Worm (Caenorhabditis elegans) whole organism, L4/young adult: ENCODE measurements around the gene F32A5.8.

ENCODE experiments used
- W03F9.2 ChIP-seq: fragments of 150-350 bp; optimal IDR thresholded peaks from 2 replicates; lab custom pipeline; 2014; ENCODE audit warnings: missing biosample characterization, missing genetic modification characterization
- dao-5 ChIP-seq: sonication (generic microtip); optimal IDR thresholded peaks from 2 replicates; lab custom pipeline; 2016; ENCODE audit warnings: missing genotype, missing genetic modification characterization, moderate library complexity, missing compliant biosample characterization
- him-1 ChIP-seq: sonication (generic microtip); optimal IDR thresholded peaks from 2 replicates; lab custom pipeline; 2016; ENCODE audit warnings: missing genotype, missing genetic modification reagents, missing genetic modification characterization, missing compliant biosample characterization

F32A5.8 gene

DNA sequence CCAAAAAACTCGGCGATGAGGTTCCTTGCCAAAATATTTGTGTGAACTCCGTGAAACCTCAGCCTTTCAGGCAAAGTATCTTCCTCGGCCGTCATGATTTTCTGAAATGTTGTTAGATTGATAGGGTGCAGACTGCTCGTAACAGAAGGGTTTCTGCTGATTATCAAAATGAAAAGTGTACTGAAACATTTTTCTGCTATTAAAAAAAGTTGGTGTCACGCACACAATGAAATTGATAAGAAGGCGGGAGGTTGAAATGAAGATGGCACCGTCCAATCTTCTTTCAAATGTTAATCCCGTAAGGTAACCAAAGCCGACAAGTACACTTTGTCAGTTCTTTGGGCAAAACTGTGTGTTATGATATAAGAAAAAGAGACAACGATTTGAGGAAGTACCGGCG lies 19.0 kb upstream of the F32A5.8 start:
- TF ChIP-seq dao-5 (tag; lab: Kevin White, UChicago) = no peak
- no peak for TF ChIP-seq W03F9.2 (tag; lab: Kevin White, UChicago)
- no peak for TF ChIP-seq him-1 (tag; lab: Kevin White, UChicago)

DNA sequence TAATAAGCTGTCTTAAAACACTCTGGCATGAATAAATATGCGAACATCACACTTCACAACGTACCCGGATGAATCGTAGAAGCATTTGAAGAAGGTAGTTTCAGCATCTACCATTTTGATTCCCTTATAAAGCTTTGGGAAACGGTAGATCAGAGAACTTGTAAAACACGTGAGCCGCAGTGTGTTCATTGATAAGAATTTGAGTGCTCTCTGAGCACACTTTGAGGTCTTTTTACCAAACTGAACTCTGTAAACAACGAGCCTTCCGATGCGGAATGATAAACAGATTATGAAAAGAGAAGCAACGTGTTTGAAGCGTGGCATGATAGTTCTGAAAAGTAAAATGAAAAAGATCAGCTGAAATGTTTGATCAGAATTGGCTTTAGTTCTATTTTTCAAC lies 17.7 kb upstream of the F32A5.8 start, which contains the start of gene aqp-1:
TSS of gene aqp-1 (minus strand) at position 102 of the 400 bp plus-strand sequence.
- no peak for TF ChIP-seq him-1 (tag; lab: Kevin White, UChicago)
- TF ChIP-seq dao-5 (tag; lab: Kevin White, UChicago) = no peak
- no peak for TF ChIP-seq W03F9.2 (tag; lab: Kevin White, UChicago)

DNA sequence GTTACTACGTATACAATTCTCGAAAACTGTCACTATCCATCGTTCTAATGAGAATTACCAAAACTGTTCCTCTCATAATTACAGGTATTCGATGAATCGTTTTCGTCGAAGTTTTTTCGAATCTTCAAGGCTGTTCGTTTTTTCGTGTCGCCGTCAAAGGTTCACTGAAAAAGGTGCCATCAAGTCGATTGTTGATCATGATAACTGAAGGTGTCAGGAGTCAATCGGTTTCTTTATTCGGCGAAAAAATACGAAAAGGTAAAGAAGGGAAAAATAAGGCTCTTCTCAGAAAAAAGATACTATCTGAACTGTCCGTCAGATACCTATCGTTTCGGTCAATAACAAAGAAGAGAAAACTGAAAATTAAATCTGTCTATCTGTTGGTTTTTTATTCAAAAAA lies 17.1 kb upstream of the F32A5.8 start:
- TF ChIP-seq him-1 (tag; lab: Kevin White, UChicago) (no peak), W03F9.2 (tag; lab: Kevin White, UChicago) (no peak), dao-5 (tag; lab: Kevin White, UChicago) (no peak)

DNA sequence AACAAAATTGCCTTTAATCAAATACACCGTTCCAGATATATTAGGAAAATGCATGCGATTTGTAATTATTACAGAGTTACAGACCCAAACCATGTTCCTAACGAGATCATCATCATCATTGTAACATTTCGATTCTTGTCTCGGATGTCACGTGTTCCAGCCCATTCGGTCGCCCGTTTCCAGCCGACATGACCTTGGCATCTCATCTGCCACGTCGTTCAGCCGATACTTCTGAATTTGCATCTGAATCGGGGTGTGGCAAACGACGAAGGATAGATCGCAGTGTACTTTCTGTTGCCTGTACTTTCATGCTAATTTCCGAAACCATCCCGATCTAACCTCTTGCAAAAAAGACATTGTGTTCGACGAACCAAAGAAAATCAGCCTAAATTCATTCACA lies 16.2 kb upstream of the F32A5.8 start:
- TF ChIP-seq him-1 (tag; lab: Kevin White, UChicago) = no peak
- TF ChIP-seq W03F9.2 (tag; lab: Kevin White, UChicago) = no peak
- TF ChIP-seq dao-5 (tag; lab: Kevin White, UChicago) = no peak

DNA sequence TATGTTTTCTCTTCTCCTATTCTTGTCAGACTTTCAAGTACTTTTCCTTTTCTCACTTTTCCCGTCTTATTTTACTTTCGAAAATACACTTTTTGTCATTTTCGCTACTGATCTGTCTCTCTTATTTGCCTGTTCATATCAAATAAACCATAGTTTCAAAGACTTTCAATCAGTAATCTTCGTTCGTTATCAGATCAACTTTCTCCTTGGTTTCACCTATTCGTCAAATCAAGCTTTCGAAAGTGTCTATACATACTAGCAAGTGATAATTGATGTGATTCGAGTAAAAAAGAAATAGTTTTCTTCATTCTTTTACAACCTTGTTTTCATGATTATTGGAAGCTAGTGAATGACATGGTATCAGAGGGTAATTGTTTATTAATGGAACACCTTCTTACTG lies 13.2 kb upstream of the F32A5.8 start:
- TF ChIP-seq W03F9.2 (tag; lab: Kevin White, UChicago) (no peak), dao-5 (tag; lab: Kevin White, UChicago) (no peak), him-1 (tag; lab: Kevin White, UChicago) (no peak)

DNA sequence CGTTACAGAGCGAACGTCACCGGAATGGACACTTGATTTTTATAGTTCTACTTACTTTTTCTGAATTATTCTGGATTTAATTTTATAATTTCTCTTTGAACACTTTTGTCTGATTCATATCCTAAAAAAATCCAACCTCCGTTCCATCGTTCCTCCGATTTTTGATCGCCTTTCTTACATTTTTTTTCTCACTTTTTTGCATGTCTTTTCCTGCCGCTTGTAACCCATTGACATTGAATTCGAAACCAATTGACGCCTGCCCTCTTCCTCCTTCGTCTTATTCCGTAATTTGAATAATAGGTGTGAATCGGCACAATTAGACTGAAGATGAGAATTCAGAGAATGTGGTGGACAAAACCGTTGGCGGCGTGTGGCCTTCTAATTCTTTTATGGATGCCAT lies 10.3 kb upstream of the F32A5.8 start, which contains the start of gene skpo-3:
TSS of gene skpo-3 (plus strand) at position 301 of the 400 bp plus-strand sequence.
- no peak for TF ChIP-seq W03F9.2 (tag; lab: Kevin White, UChicago)
- TF ChIP-seq him-1 (tag; lab: Kevin White, UChicago) = no peak
- no peak for TF ChIP-seq dao-5 (tag; lab: Kevin White, UChicago)

DNA sequence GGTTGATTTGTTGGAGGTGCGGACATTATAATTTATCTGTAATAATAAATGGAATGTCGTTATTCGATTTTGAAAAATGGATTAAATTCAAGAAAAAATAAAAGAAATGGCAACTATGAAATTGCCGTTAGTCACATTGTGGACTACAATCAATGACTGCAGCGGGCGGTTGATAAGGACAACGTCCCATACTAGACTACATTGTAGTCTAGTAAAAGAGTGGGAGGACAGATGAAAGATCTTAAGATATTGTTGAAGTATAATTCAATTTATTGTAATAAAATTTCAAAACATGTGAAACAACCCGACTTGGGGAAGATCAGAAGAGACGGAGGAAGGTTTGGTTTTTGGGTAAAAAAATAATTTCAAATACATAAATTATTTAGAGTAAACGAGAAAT lies 3.9 kb upstream of the F32A5.8 start, which contains the start of the genes prx-13 and ada-2:
TSS of gene prx-13 (minus strand) at position 38 of the 400 bp plus-strand sequence.
TSS of gene ada-2 (plus strand) at position 282 of the 400 bp plus-strand sequence.
- TF ChIP-seq W03F9.2 (tag; lab: Kevin White, UChicago) (no peak), him-1 (tag; lab: Kevin White, UChicago) (no peak), dao-5 (tag; lab: Kevin White, UChicago) (no peak)

DNA sequence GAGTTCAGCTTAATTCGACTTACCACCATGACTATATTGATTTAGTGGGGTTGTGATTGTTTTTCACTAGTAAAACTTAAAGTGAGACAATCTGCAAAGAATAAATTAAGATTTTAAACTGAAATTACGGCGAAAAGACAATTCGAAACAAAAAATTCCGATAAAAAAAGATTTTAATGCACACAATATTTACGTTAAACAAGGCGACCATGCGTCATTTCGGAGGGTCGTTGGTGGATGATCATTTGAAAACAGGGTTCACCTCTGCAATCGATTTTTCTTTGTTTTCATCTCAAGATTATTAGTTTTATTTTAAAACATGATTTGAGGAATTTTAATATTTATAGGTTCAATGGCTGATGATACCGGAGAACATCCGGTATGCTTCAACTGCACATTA lies 2.8 kb upstream of the F32A5.8 start, which contains the start of gene lsm-4:
TSS of gene lsm-4 (minus strand) at position 91 of the 400 bp plus-strand sequence.
- TF ChIP-seq dao-5 (tag; lab: Kevin White, UChicago) (no peak), W03F9.2 (tag; lab: Kevin White, UChicago) (no peak), him-1 (tag; lab: Kevin White, UChicago) (no peak)

DNA sequence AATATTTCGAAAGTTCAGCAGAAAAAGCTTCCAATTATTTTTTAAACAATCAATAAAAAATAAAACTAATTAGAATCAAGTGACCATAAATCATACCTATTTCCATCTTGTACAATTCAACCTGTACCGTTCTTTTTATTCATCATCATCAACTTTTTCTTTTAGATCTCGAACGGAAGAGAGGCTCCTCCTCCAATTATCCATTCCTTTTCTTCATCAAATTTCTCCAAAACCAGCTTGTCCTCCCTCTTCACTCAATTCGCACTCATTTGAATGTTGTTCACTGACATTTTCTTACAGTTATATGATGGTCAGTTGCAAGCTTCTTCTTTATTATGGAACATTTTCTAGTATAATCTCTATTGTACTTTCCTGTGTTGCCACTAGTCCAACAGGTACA lies 5.9 kb downstream of the F32A5.8 start, which contains the start of gene C30G12.4:
TSS of gene C30G12.4 (plus strand) at position 301 of the 400 bp plus-strand sequence.
- no peak for TF ChIP-seq W03F9.2 (tag; lab: Kevin White, UChicago)

DNA sequence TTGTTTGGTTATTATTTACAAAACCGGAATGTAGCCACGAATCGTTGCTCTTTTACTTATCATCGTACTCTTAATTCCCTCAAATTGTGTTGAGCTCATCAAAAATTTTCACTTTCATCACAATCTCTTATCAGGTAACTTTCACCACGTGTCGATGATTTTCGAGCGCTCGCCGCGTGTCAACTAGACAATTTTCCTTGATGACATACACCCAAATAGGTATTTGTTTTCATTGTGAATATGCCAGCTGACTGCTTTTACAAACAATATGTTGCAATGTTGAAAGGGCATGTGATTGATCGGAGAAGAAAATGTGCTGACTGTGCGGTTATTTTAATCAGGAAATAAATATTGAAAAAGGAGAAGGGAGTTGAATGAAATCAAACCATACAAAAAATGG lies 8.8 kb downstream of the F32A5.8 start:
- TF ChIP-seq dao-5 (tag; lab: Kevin White, UChicago) (no peak), W03F9.2 (tag; lab: Kevin White, UChicago) (no peak), him-1 (tag; lab: Kevin White, UChicago) (no peak)

DNA sequence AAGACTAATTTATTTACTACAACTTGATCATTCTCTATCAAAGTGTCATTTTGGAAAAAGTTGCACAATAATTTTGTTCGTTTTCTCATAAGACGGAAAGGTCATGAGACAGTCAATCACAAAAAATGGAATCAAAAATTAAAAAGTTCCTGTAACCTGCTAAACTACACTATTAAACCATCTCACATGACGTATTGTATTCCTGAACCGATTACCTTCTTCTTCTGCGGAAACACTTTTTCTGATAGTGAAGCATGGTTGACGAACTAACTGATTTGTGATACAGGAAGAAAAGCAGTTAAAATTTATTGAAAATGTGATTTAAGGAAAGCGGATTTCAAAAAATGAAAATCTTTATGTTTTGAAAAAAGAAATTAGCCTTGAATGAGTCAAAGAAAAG lies 13.9 kb downstream of the F32A5.8 start:
- TF ChIP-seq W03F9.2 (tag; lab: Kevin White, UChicago) = no peak
- no peak for TF ChIP-seq dao-5 (tag; lab: Kevin White, UChicago)
- no peak for TF ChIP-seq him-1 (tag; lab: Kevin White, UChicago)

DNA sequence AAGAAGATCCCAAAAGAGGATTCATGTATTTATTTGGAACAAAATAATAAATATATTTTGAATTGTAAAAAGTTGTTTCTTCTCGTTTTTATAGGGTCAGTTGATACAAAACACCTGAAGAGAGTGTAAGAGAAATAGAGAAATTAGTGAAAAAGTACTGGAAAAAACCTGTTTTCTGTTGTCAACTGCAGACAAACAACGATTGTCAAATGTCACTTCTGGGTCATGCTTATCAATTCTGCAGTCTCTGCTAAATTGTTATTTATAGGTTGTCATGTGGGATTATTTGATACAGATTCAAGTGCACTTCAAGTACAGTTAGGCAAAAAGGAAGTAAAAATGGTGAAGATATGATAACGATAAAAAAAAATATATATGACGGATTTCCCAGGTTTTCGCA lies 16.6 kb downstream of the F32A5.8 start:
- no peak for TF ChIP-seq dao-5 (tag; lab: Kevin White, UChicago)
- no peak for TF ChIP-seq W03F9.2 (tag; lab: Kevin White, UChicago)
- TF ChIP-seq him-1 (tag; lab: Kevin White, UChicago) = no peak

DNA sequence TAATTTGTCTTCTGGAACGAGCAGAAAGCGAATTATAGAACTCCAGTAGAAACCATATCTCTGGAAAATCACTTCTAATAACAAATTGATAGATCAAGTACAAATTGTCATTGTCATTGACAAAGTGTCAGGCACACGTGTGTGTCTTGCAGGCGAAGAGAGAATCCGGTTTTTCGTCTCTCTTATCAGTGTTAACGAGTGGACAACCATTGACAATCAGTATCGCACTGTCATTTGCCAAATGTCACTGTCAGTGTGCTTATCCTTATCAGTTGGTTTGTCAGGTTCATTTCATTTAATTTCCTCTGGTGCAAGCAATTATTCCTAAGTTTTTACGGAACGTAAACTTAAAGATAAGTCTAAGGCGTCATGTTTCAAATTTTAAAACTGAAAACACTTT lies 17.6 kb downstream of the F32A5.8 start:
- TF ChIP-seq him-1 (tag; lab: Kevin White, UChicago) (no peak), dao-5 (tag; lab: Kevin White, UChicago) (no peak), W03F9.2 (tag; lab: Kevin White, UChicago) (no peak)

DNA sequence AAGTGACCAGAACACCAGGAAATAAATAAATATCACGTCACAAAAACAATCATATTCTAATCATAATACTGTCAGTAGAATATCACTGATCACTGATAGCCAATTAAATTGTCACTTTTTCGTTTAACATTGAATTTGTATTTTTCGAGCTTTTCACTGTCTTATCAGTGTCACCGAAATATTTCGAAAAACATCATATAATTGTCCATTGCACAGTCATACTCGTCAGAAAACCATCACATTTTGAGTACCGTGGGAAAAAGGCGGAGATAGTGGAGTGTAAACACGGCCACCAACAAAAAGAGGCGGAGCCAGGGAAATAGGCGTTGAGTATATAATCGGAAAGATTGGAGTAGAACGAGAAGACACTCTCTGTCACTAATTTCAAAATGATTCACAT lies 21.3 kb downstream of the F32A5.8 start:
- TF ChIP-seq him-1 (tag; lab: Kevin White, UChicago) (no peak), W03F9.2 (tag; lab: Kevin White, UChicago) (no peak), dao-5 (tag; lab: Kevin White, UChicago) (no peak)
